Worm (Caenorhabditis elegans) whole organism, L1 larva: ENCODE results near the gene T16A1.2.

Experiments used
- fos-1 ChIP-seq: fragments of 150-350 bp; optimal IDR thresholded peaks from 2 replicates; lab custom pipeline; 2014; ENCODE audit warnings: missing biosample characterization, missing genetic modification characterization
- lsy-2 ChIP-seq, 2 experiments: fragments of 150-350 bp; optimal IDR thresholded peaks; 2 replicates each; lab custom pipeline; 2014; ENCODE audit warnings: missing biosample characterization in 2 of 2, missing genetic modification characterization in 2 of 2
- mab-9 ChIP-seq: fragments of 200-800 bp; sonication (Bioruptor generic); IDR thresholded peaks from 2 replicates; pipeline ENCODE4 v1.3.6; 2022; ENCODE audit warnings: missing genetic modification reagents, missing genetic modification characterization, missing compliant biosample characterization
- nhr-28 ChIP-seq: fragments of 150-350 bp; optimal IDR thresholded peaks from 2 replicates; lab custom pipeline; 2014; ENCODE audit warnings: missing biosample characterization, missing genetic modification characterization
- nhr-76 ChIP-seq: sonication (generic microtip); optimal IDR thresholded peaks from 2 replicates; lab custom pipeline; 2017; ENCODE audit warnings: missing biosample characterization, missing genetic modification characterization
- pqm-1 ChIP-seq: sonication (generic microtip); optimal IDR thresholded peaks from 3 replicates; lab custom pipeline; 2017; ENCODE audit warnings: missing biosample characterization, missing genetic modification characterization
- skn-1 ChIP-seq: fragments of 150-350 bp; optimal IDR thresholded peaks from 2 replicates; lab custom pipeline; 2014; ENCODE audit warnings: missing biosample characterization, missing genetic modification characterization
- ztf-11 ChIP-seq, 2 experiments: sonication (generic microtip); optimal IDR thresholded peaks; 2 replicates each; lab custom pipeline; 2016 to 2017; ENCODE audit warnings: missing genetic modification characterization in 2 of 2, missing biosample characterization in 1 of 2, missing compliant biosample characterization in 1 of 2

DNA sequence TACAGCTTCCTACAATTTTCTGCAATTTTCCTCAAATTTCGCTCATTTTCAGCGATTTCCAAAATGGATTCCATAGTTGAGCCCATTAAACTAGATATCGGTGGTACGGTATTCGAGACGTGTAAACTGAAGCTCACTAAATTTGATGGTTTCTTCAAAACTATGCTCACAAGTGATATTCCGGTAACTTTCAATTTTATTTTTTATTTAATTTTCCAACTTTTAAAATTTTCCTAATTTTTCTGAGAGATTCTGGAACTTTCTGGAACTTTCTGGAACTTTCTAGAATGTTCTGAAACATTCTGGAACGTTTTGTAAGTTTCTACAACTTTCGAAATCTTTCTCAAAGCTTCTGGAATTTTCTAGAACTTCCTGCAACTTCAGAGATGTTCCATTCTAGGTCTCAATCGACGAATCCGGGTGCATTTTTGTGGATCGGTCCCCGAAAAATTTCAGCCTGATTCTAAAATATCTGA, 51.5 kb downstream of the T16A1.2 start, which contains the start of gene C40A11.2:
- no peak for TF ChIP-seq nhr-76 (tag; lab: Kevin White, UChicago)
- no peak for TF ChIP-seq skn-1 (tag; lab: Kevin White, UChicago)
- TF ChIP-seq lsy-2 (tag; optimal IDR thresholded peaks at IDR 0.05; lab: Kevin White, UChicago): no peak
- no peak for TF ChIP-seq ztf-11 (tag; optimal IDR thresholded peaks at IDR 0.05; lab: Kevin White, UChicago)
- no peak for TF ChIP-seq mab-9
- no peak for TF ChIP-seq fos-1 (tag; lab: Kevin White, UChicago)
- TF ChIP-seq pqm-1 (tag; lab: Kevin White, UChicago): no peak
- no peak for TF ChIP-seq nhr-28 (tag; lab: Kevin White, UChicago)
